Fruit fly (Drosophila melanogaster): ENCODE data around the gene CG3345.
A peak's percentile ranks its signal among the peaks of the same experiment; 100 is the strongest.

The CG3345 gene

DNA sequence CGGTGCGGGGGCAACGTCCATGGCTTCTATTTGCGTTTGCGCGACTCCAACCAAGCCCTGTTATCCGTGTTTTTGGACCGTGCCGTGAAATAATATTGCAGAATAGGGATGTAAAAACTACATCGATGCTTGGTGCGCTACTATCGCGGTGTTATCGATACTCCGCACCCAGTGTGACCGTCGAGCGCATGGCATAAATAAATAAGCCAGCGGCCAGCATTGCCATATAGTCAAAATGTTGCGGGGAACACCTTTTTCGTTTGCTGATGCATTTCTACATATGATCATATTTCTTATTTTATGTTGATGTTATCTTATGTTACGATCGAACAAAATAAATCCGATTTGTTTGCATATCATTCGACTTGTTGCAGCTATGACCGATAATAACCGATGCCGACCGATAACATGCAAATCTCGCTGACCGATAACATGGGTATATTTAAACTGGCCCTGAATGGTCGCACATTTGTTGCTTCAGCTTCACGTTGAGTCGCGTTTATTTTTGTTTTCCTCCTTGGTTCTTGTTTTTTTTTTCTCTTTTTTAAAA is 8.3 kb downstream of the CG3345 start, which contains the start of gene smo (continued):
- TF ChIP-seq Xbp1 (GFP tag; optimal IDR thresholded peaks at IDR 0.05) (peak; percentile 56), CG18476 (GFP tag; optimal IDR thresholded peaks at IDR 0.05) (no peak), Dip3 (GFP tag; optimal IDR thresholded peaks at IDR 0.05) (peak; percentile 36), MBD-R2 (GFP tag; IDR thresholded peaks at IDR 0.05) (peak; percentile 79), CG4424 (GFP tag; optimal IDR thresholded peaks at IDR 0.05) (peak; percentile 5), chif (GFP tag; optimal IDR thresholded peaks at IDR 0.05) (peak; percentile 29 to 48), inv (GFP tag; IDR thresholded peaks at IDR 0.05; ENCODE audit: partially characterized antibody) (peak; percentile 81), nom (GFP tag; optimal IDR thresholded peaks at IDR 0.05) (peak; percentile 23), CG11504 (tag; optimal IDR thresholded peaks at IDR 0.05) (peak; percentile 99), row (GFP tag; IDR thresholded peaks at IDR 0.05) (peak; percentile 56), CG15073 (GFP tag; optimal IDR thresholded peaks at IDR 0.05) (no peak), cas (GFP tag; IDR thresholded peaks at IDR 0.05) (0 out of 2 replicates have a peak, but pooled peaks have one; percentile 14), HHEX (GFP tag; optimal IDR thresholded peaks at IDR 0.05) (no peak), CG33213 (GFP tag; optimal IDR thresholded peaks at IDR 0.05) (peak; percentile 53), emc (GFP tag; optimal IDR thresholded peaks at IDR 0.05) (no peak), CG8944 (GFP tag; optimal IDR thresholded peaks at IDR 0.05) (peak; percentile 54), CG34224 (GFP tag; IDR thresholded peaks at IDR 0.05; ENCODE audit: partially characterized antibody) (peak; percentile 80), zen (tag; optimal IDR thresholded peaks at IDR 0.05) (peak; percentile 23), CG14860 (GFP tag; IDR thresholded peaks at IDR 0.05; ENCODE audit: partially characterized antibody) (peak; percentile 75), NFAT (GFP tag; IDR thresholded peaks at IDR 0.05) (peak; percentile 32; the same call in 1 of the 2 replicates), MTF-1 (GFP tag; optimal IDR thresholded peaks at IDR 0.05; ENCODE audit: borderline replicate concordance) (no peak), Abd-B (GFP tag; optimal IDR thresholded peaks at IDR 0.05) (peak; percentile 80), bbx (GFP tag; IDR thresholded peaks at IDR 0.05; ENCODE audit: partially characterized antibody) (peak; percentile 72), ems (GFP tag; optimal IDR thresholded peaks at IDR 0.05) (peak; percentile 34), CG7963 (GFP tag; IDR thresholded peaks at IDR 0.05; ENCODE audit: partially characterized antibody) (peak; percentile 73), shn (GFP tag; optimal IDR thresholded peaks at IDR 0.05) (peak; percentile 51), CG13123 (GFP tag; optimal IDR thresholded peaks at IDR 0.05) (no peak), dmrt99B (tag; optimal IDR thresholded peaks at IDR 0.05) (no peak), gfzf (GFP tag; optimal IDR thresholded peaks at IDR 0.05) (peak; percentile 95), Ptx1 (GFP tag; IDR thresholded peaks at IDR 0.05) (peak; percentile 24; the same call in 1 of the 2 replicates), scrt (GFP tag; optimal IDR thresholded peaks at IDR 0.05) (peak; percentile 92), CG7271 (tag; optimal IDR thresholded peaks at IDR 0.05) (peak; percentile 16), nmo (GFP tag; optimal IDR thresholded peaks at IDR 0.05) (peak; percentile 73), CG4617 (GFP tag; optimal IDR thresholded peaks at IDR 0.05; ENCODE audit: borderline replicate concordance) (peak; percentile 51), CG12219 (GFP tag; optimal IDR thresholded peaks at IDR 0.05) (no peak), bsh (GFP tag; optimal IDR thresholded peaks at IDR 0.05) (peak in 1 of 2 experiments; percentile 3), ind (GFP tag; optimal IDR thresholded peaks at IDR 0.05) (peak; percentile 26), CoRest (tag; optimal IDR thresholded peaks at IDR 0.05) (peak; percentile 39), CG32772 (GFP tag; IDR thresholded peaks at IDR 0.05) (no peak), YL-1 (GFP tag; optimal IDR thresholded peaks at IDR 0.05) (peak; percentile 79), CG34422 (GFP tag; IDR thresholded peaks at IDR 0.05) (no peak), CG6791 (GFP tag; IDR thresholded peaks at IDR 0.05; ENCODE audit: partially characterized antibody) (peak; percentile 81; the same call in 2 of the 3 replicates), CG10147 (GFP tag; optimal IDR thresholded peaks at IDR 0.05) (peak; percentile 48), slp2 (GFP tag; optimal IDR thresholded peaks at IDR 0.05) (peak; percentile 56), CG1603 (tag; optimal IDR thresholded peaks at IDR 0.05) (peak; percentile 84), pum (GFP tag; optimal IDR thresholded peaks at IDR 0.05) (peak; percentile 42), CG9727 (GFP tag; optimal IDR thresholded peaks at IDR 0.05) (peak; percentile 47), fru (optimal IDR thresholded peaks at IDR 0.05) (no peak), danr (GFP tag; IDR thresholded peaks at IDR 0.05) (no peak)
